Fruit fly (Drosophila melanogaster) whole organism, wandering third instar larva: Measurements from ENCODE around the gene Cpr23B.

ENCODE experiments used
- GATAd ChIP-seq: sonication (Bioruptor generic); optimal IDR thresholded peaks from 2 replicates; lab custom pipeline; 2016; ENCODE audit warnings: missing biosample characterization, missing genetic modification characterization
- HLH106 ChIP-seq: fragments of 200-800 bp; optimal IDR thresholded peaks from 3 replicates; lab custom pipeline; 2019; ENCODE audit warnings: missing biosample characterization, mild to moderate bottlenecking, missing genetic modification characterization, moderate library complexity
- OdsH ChIP-seq: fragments of 200-800 bp; sonication (Bioruptor generic); optimal IDR thresholded peaks from 2 replicates; lab custom pipeline; 2016; ENCODE audit warnings: missing biosample characterization, mild to moderate bottlenecking, missing genetic modification characterization
- dsf ChIP-seq: sonication (Bioruptor generic); optimal IDR thresholded peaks from 2 replicates; lab custom pipeline; 2016; ENCODE audit warnings: missing biosample characterization, missing genetic modification characterization, borderline replicate concordance
- h ChIP-seq: fragments of 200-800 bp; sonication (Bioruptor generic); optimal IDR thresholded peaks from 3 replicates; lab custom pipeline; 2016; ENCODE audit warnings: missing biosample characterization, mild to moderate bottlenecking, missing genetic modification characterization
- lola ChIP-seq: fragments of >200 bp; optimal IDR thresholded peaks from 2 replicates; lab custom pipeline; 2017; ENCODE audit warnings: missing biosample characterization, missing genetic modification characterization
- rgr ChIP-seq: fragments of 200-800 bp; sonication (Bioruptor generic); optimal IDR thresholded peaks from 3 replicates; lab custom pipeline; 2016; ENCODE audit warnings: missing biosample characterization, mild to moderate bottlenecking, missing genetic modification characterization
- sv ChIP-seq: fragments of 200-800 bp; sonication (Bioruptor generic); optimal IDR thresholded peaks from 3 replicates; lab custom pipeline; 2016; ENCODE audit warnings: missing biosample characterization, missing genetic modification characterization
- usp ChIP-seq: fragments of >200 bp; optimal IDR thresholded peaks from 2 replicates; lab custom pipeline; 2017; ENCODE audit warnings: missing biosample characterization, missing genetic modification characterization

DNA sequence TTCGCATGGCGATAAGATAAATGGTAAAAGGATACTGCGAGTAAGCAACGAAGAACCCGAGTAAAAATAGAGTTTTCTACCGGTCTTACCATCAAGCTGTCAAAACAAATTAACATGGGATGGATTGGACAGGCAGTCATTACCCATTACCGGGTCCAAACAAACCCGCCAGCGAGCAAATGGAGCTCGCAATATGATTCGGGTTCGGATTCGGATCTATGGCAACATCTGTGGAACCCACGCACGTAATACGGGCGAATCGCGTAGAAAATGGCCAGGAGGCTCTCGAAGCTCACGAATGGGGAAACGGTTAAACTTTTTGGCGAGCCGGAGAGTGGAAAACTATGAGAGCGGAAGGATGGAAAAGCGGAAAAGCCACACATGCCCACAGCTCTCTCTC is 41.0 kb upstream of the Cpr23B start:
- TF ChIP-seq rgr (no peak), h (GFP tag; lab: Kevin White, UChicago) (no peak), OdsH (GFP tag; lab: Kevin White, UChicago) (no peak), dsf (GFP tag; lab: Kevin White, UChicago) (no peak), HLH106 (tag; lab: Kevin White, UChicago) (no peak), lola (no peak), sv (GFP tag; lab: Kevin White, UChicago) (no peak), usp (GFP tag; lab: Kevin White, UChicago) (no peak), GATAd (GFP tag; lab: Kevin White, UChicago) (no peak)
